Worm (Caenorhabditis elegans) whole organism, L1 larva: ENCODE results near the gene pak-1.

Experiments
- C04F5.9 ChIP-seq: sonication (generic microtip); optimal IDR thresholded peaks from 2 replicates; lab custom pipeline; 2016; ENCODE audit warnings: missing genetic modification characterization, missing compliant biosample characterization
- C16A3.4 ChIP-seq: fragments of 150-350 bp; optimal IDR thresholded peaks from 2 replicates; lab custom pipeline; 2014; ENCODE audit warnings: missing biosample characterization, missing genetic modification characterization
- alr-1 ChIP-seq: fragments of 200-800 bp; sonication (Bioruptor generic); optimal IDR thresholded peaks from 2 replicates; lab custom pipeline; 2018; ENCODE audit warnings: borderline replicate concordance, mild to moderate bottlenecking, missing genetic modification characterization, missing compliant biosample characterization
- aly-2 ChIP-seq: fragments of 150-350 bp; optimal IDR thresholded peaks from 2 replicates; lab custom pipeline; 2014; ENCODE audit warnings: missing biosample characterization, missing genetic modification characterization
- ama-1 ChIP-seq: fragments of 150-350 bp; optimal IDR thresholded peaks from 2 replicates; lab custom pipeline; 2014
- ceh-63 ChIP-seq: fragments of 200-800 bp; sonication (Bioruptor generic); optimal IDR thresholded peaks from 2 replicates; lab custom pipeline; 2018; ENCODE audit warnings: mild to moderate bottlenecking, missing genetic modification characterization, missing compliant biosample characterization
- ceh-82 ChIP-seq, 3 experiments: fragments of 150-350 bp in 1 of 3; sonication (generic microtip) in 2 of 3; optimal IDR thresholded peaks; 2 replicates each; lab custom pipeline; 2014 to 2017; ENCODE audit warnings: missing biosample characterization in 3 of 3, missing genetic modification characterization in 3 of 3
- ceh-88 ChIP-seq: fragments of 200-800 bp; sonication (Bioruptor generic); IDR thresholded peaks from 2 replicates; pipeline ENCODE4 v1.3.6; 2022; ENCODE audit warnings: missing genetic modification characterization, missing compliant biosample characterization
- dpl-1 ChIP-seq, 3 experiments: fragments of 150-350 bp in 2 of 3; sonication (generic microtip) in 1 of 3; optimal IDR thresholded peaks; 2 replicates each; lab custom pipeline; 2014 to 2017; ENCODE audit warnings: missing biosample characterization in 3 of 3, missing genetic modification characterization in 3 of 3, missing genetic modification reagents in 3 of 3
- dsc-1 ChIP-seq: sonication (generic microtip); optimal IDR thresholded peaks from 2 replicates; lab custom pipeline; 2016; ENCODE audit warnings: mild to moderate bottlenecking, missing genetic modification characterization, missing compliant biosample characterization
- efl-3 ChIP-seq: fragments of 200-800 bp; sonication (Bioruptor generic); optimal IDR thresholded peaks from 2 replicates; lab custom pipeline; 2018; ENCODE audit warnings: mild to moderate bottlenecking, missing genetic modification characterization, missing compliant biosample characterization
- egl-27 ChIP-seq, 2 experiments: fragments of 150-350 bp in 1 of 2; sonication (generic microtip); optimal IDR thresholded peaks; 3 replicates each; lab custom pipeline; 2017 to 2018; ENCODE audit warnings: missing biosample characterization in 2 of 2, missing genetic modification characterization in 2 of 2, missing genetic modification reagents in 2 of 2
- elt-2 ChIP-seq: sonication (generic microtip); optimal IDR thresholded peaks from 2 replicates; lab custom pipeline; 2016; ENCODE audit warnings: missing genetic modification characterization, mild to moderate bottlenecking, inconsistent platforms, missing compliant biosample characterization, missing genetic modification reagents
- elt-3 ChIP-seq, 6 experiments: fragments of 150-350 bp in 1 of 6; sonication (generic microtip); optimal IDR thresholded peaks; 2 replicates each; lab custom pipeline; 2017 to 2018; ENCODE audit warnings: missing biosample characterization in 6 of 6, missing genetic modification characterization in 6 of 6, inconsistent platforms in 1 of 6
- ets-5 ChIP-seq: fragments of 200-800 bp; sonication (Bioruptor generic); IDR thresholded peaks from 2 replicates; pipeline ENCODE4 v1.3.6; 2022; ENCODE audit warnings: missing genetic modification characterization, missing compliant biosample characterization
- fkh-10 ChIP-seq: sonication (generic microtip); optimal IDR thresholded peaks from 2 replicates; lab custom pipeline; 2017; ENCODE audit warnings: missing biosample characterization, missing genetic modification reagents, missing genetic modification characterization
- fkh-8 ChIP-seq: sonication (generic microtip); optimal IDR thresholded peaks from 2 replicates; lab custom pipeline; 2016; ENCODE audit warnings: mild to moderate bottlenecking, missing genetic modification characterization, missing compliant biosample characterization
- grh-1 ChIP-seq: fragments of 200-800 bp; sonication (Bioruptor generic); IDR thresholded peaks from 2 replicates; pipeline ENCODE4 v1.3.6; 2022; ENCODE audit warnings: missing genetic modification reagents, missing genetic modification characterization, missing compliant biosample characterization
- hlh-4 ChIP-seq: sonication (generic microtip); optimal IDR thresholded peaks from 2 replicates; lab custom pipeline; 2016; ENCODE audit warnings: mild to moderate bottlenecking, missing genetic modification characterization, missing compliant biosample characterization
- hpl-2 ChIP-seq: fragments of 150-350 bp; optimal IDR thresholded peaks from 2 replicates; lab custom pipeline; 2014; ENCODE audit warnings: missing biosample characterization, missing genetic modification reagents, missing genetic modification characterization
- irx-1 ChIP-seq: sonication (generic microtip); optimal IDR thresholded peaks from 2 replicates; lab custom pipeline; 2016; ENCODE audit warnings: missing genetic modification characterization, missing compliant biosample characterization
- lin-13 ChIP-seq: fragments of 150-350 bp; optimal IDR thresholded peaks from 2 replicates; lab custom pipeline; 2014; ENCODE audit warnings: missing biosample characterization, missing genetic modification reagents, missing genetic modification characterization
- lin-15B ChIP-seq: fragments of 150-350 bp; sonication (generic microtip); optimal IDR thresholded peaks from 3 replicates; lab custom pipeline; 2014; ENCODE audit warnings: missing biosample characterization, missing genetic modification characterization
- lin-35 ChIP-seq, 2 experiments: fragments of 150-350 bp; optimal IDR thresholded peaks; 2 replicates each; lab custom pipeline; 2014; ENCODE audit warnings: missing biosample characterization in 2 of 2, missing genetic modification characterization in 2 of 2, missing genetic modification reagents in 2 of 2
- mab-9 ChIP-seq: fragments of 200-800 bp; sonication (Bioruptor generic); IDR thresholded peaks from 2 replicates; pipeline ENCODE4 v1.3.6; 2022; ENCODE audit warnings: missing genetic modification reagents, missing genetic modification characterization, missing compliant biosample characterization
- mdl-1 ChIP-seq, 2 experiments: fragments of 150-350 bp; optimal IDR thresholded peaks; 2 replicates each; lab custom pipeline; 2014 to 2017; ENCODE audit warnings: missing biosample characterization in 2 of 2, missing genetic modification characterization in 2 of 2, inconsistent platforms in 1 of 2
- mef-2 ChIP-seq: fragments of 150-350 bp; optimal IDR thresholded peaks from 2 replicates; lab custom pipeline; 2014; ENCODE audit warnings: missing biosample characterization, missing genetic modification characterization
- mep-1 ChIP-seq: fragments of 150-350 bp; optimal IDR thresholded peaks from 2 replicates; lab custom pipeline; 2014; ENCODE audit warnings: missing biosample characterization, missing genetic modification characterization
- nhr-11 ChIP-seq: fragments of 150-350 bp; optimal IDR thresholded peaks from 2 replicates; lab custom pipeline; 2014; ENCODE audit warnings: missing biosample characterization, missing genetic modification characterization
- nhr-12 ChIP-seq: sonication (generic microtip); optimal IDR thresholded peaks from 2 replicates; lab custom pipeline; 2017; ENCODE audit warnings: missing biosample characterization, missing genetic modification characterization
- nhr-19 ChIP-seq: fragments of 200-800 bp; sonication (Bioruptor generic); conservative IDR thresholded peaks from 2 replicates; pipeline ENCODE4 v1.3.6; 2022; ENCODE audit warnings: missing genetic modification characterization, missing compliant biosample characterization
- nhr-20 ChIP-seq: sonication (generic microtip); optimal IDR thresholded peaks from 2 replicates; lab custom pipeline; 2016; ENCODE audit warnings: mild to moderate bottlenecking, missing genetic modification characterization, missing compliant biosample characterization
- nhr-237 ChIP-seq: fragments of 150-350 bp; optimal IDR thresholded peaks from 2 replicates; lab custom pipeline; 2014; ENCODE audit warnings: missing biosample characterization, missing genetic modification characterization
- nhr-28 ChIP-seq: fragments of 150-350 bp; optimal IDR thresholded peaks from 2 replicates; lab custom pipeline; 2014; ENCODE audit warnings: missing biosample characterization, missing genetic modification characterization
- nhr-47 ChIP-seq: sonication (generic microtip); optimal IDR thresholded peaks from 2 replicates; lab custom pipeline; 2016; ENCODE audit warnings: mild to moderate bottlenecking, missing genetic modification characterization, moderate library complexity, missing compliant biosample characterization
- nhr-71 ChIP-seq: sonication (generic microtip); optimal IDR thresholded peaks from 2 replicates; lab custom pipeline; 2016; ENCODE audit warnings: mild to moderate bottlenecking, missing genetic modification characterization, moderate library complexity, missing compliant biosample characterization
- nhr-85 ChIP-seq: sonication (generic microtip); peaks from one replicate; lab custom pipeline; 2016; ENCODE audit warnings: missing genetic modification characterization, inconsistent platforms, missing compliant biosample characterization
- pqm-1 ChIP-seq: sonication (generic microtip); optimal IDR thresholded peaks from 3 replicates; lab custom pipeline; 2017; ENCODE audit warnings: missing biosample characterization, missing genetic modification characterization
- skn-1 ChIP-seq: fragments of 150-350 bp; optimal IDR thresholded peaks from 2 replicates; lab custom pipeline; 2014; ENCODE audit warnings: missing biosample characterization, missing genetic modification characterization
- snpc-4 ChIP-seq: fragments of 150-350 bp; optimal IDR thresholded peaks from 2 replicates; lab custom pipeline; 2014; ENCODE audit warnings: missing biosample characterization, missing genetic modification characterization
- snu-23 ChIP-seq: sonication (generic microtip); optimal IDR thresholded peaks from 2 replicates; lab custom pipeline; 2016; ENCODE audit warnings: missing genetic modification characterization, missing compliant biosample characterization
- sox-4 ChIP-seq: sonication (generic microtip); optimal IDR thresholded peaks from 2 replicates; lab custom pipeline; 2016; ENCODE audit warnings: missing genetic modification characterization, missing compliant biosample characterization
- sptf-1 ChIP-seq: fragments of 150-350 bp; optimal IDR thresholded peaks from 2 replicates; lab custom pipeline; 2014; ENCODE audit warnings: missing biosample characterization, missing genetic modification characterization
- sup-37 ChIP-seq: fragments of 200-800 bp; sonication (Bioruptor generic); optimal IDR thresholded peaks from 2 replicates; lab custom pipeline; 2018; ENCODE audit warnings: mild to moderate bottlenecking, missing genetic modification characterization, missing compliant biosample characterization
- swsn-7 ChIP-seq: sonication (generic microtip); optimal IDR thresholded peaks from 2 replicates; lab custom pipeline; 2016; ENCODE audit warnings: missing genetic modification characterization, missing compliant biosample characterization
- tbx-2 ChIP-seq: sonication (generic microtip); optimal IDR thresholded peaks from 2 replicates; lab custom pipeline; 2016; ENCODE audit warnings: missing genetic modification characterization, missing compliant biosample characterization
- tlp-1 ChIP-seq: fragments of 150-350 bp; optimal IDR thresholded peaks from 2 replicates; lab custom pipeline; 2014; ENCODE audit warnings: missing biosample characterization, missing genetic modification characterization
- unc-130 ChIP-seq: fragments of 150-350 bp; optimal IDR thresholded peaks from 2 replicates; lab custom pipeline; 2017; ENCODE audit warnings: missing biosample characterization, missing genetic modification characterization, inconsistent platforms
- unc-30 ChIP-seq: sonication (generic microtip); optimal IDR thresholded peaks from 2 replicates; lab custom pipeline; 2017; ENCODE audit warnings: missing biosample characterization, missing genetic modification characterization
- unc-62 ChIP-seq: fragments of 150-350 bp; optimal IDR thresholded peaks from 2 replicates; lab custom pipeline; 2014; ENCODE audit warnings: missing biosample characterization, missing genetic modification reagents, missing genetic modification characterization
- unc-98 ChIP-seq: fragments of 200-800 bp; sonication (Bioruptor generic); IDR thresholded peaks from 2 replicates; pipeline ENCODE4 v1.3.6; 2022; ENCODE audit warnings: missing genetic modification characterization, missing compliant biosample characterization
- xbp-1 ChIP-seq: sonication (generic microtip); optimal IDR thresholded peaks from 2 replicates; lab custom pipeline; 2016; ENCODE audit warnings: missing genetic modification characterization, missing compliant biosample characterization
- zip-4 ChIP-seq: fragments of 200-800 bp; sonication (Bioruptor generic); optimal IDR thresholded peaks from 2 replicates; lab custom pipeline; 2018; ENCODE audit warnings: mild to moderate bottlenecking, missing genetic modification characterization, moderate library complexity, missing compliant biosample characterization
- ztf-4 ChIP-seq: fragments of 150-350 bp; optimal IDR thresholded peaks from 2 replicates; lab custom pipeline; 2014; ENCODE audit warnings: missing biosample characterization, missing genetic modification characterization

Gene pak-1

ce11 chrX:6091967-6092366 is 43.6 kb upstream of the pak-1 start, which contains the start of gene hsp-3:
TSS of gene hsp-3 (minus strand) at chrX:6092124.
- TF ChIP-seq tbx-2 (tag; lab: Kevin White, UChicago) (peak; percentile 98), egl-27 (tag; optimal IDR thresholded peaks at IDR 0.05; lab: Kevin White, UChicago) (peak; percentile 79 to 88), lin-35 (GFP tag; optimal IDR thresholded peaks at IDR 0.05; lab: Kevin White, UChicago) (peak; percentile 87 to 92), swsn-7 (tag; lab: Kevin White, UChicago) (peak; percentile 99), xbp-1 (peak; percentile 100), irx-1 (tag; lab: Kevin White, UChicago) (peak; percentile 91), nhr-237 (tag; lab: Kevin White, UChicago) (peak; percentile 88), mep-1 (tag; lab: Kevin White, UChicago) (peak; percentile 92), mab-9 (GFP tag; lab: Robert Waterston, UW) (peak; percentile 90), unc-30 (tag; lab: Kevin White, UChicago) (no peak), hpl-2 (GFP tag; lab: Kevin White, UChicago) (peak; percentile 89), alr-1 (tag; lab: Kevin White, UChicago) (no peak), nhr-71 (peak; percentile 99), lin-15B (tag; lab: Kevin White, UChicago) (peak; percentile 91), unc-62 (no peak), efl-3 (peak; percentile 49), zip-4 (GFP tag; lab: Kevin White, UChicago) (peak; percentile 86), sptf-1 (tag; lab: Kevin White, UChicago) (no peak), ama-1 (no peak), snu-23 (GFP tag; lab: Kevin White, UChicago) (peak; percentile 99), snpc-4 (peak; percentile 76), dsc-1 (tag; lab: Kevin White, UChicago) (peak; percentile 88), fkh-10 (peak; percentile 87), nhr-12 (tag; lab: Kevin White, UChicago) (no peak), fkh-8 (tag; lab: Kevin White, UChicago) (peak; percentile 98), skn-1 (tag; lab: Kevin White, UChicago) (peak; percentile 96), sup-37 (GFP tag; lab: Kevin White, UChicago) (peak; percentile 97), nhr-20 (tag; lab: Kevin White, UChicago) (peak; percentile 98), dpl-1 (GFP tag; optimal IDR thresholded peaks at IDR 0.05; lab: Kevin White, UChicago) (peak; percentile 67 to 80 (median 68)), elt-2 (tag; lab: Kevin White, UChicago) (peak; percentile 95), nhr-11 (tag; lab: Kevin White, UChicago) (peak; percentile 84), ceh-82 (tag; optimal IDR thresholded peaks at IDR 0.05; lab: Kevin White, UChicago) (peak; percentile 94 to 97 (median 95)), nhr-28 (no peak), hlh-4 (peak; percentile 11), nhr-47 (tag; lab: Kevin White, UChicago) (peak; percentile 97), aly-2 (tag; lab: Kevin White, UChicago) (no peak), elt-3 (tag; optimal IDR thresholded peaks at IDR 0.05; lab: Kevin White, UChicago) (peak in 5 of 6 experiments; percentile 58 to 96 (median 80)), unc-130 (tag; lab: Kevin White, UChicago) (peak; percentile 33), mef-2 (peak; percentile 76), nhr-19 (peak; percentile 97), ztf-4 (peak; percentile 90), unc-98 (GFP tag; lab: Robert Waterston, UW) (peak; percentile 59; the same call in 1 of the 2 replicates), grh-1 (GFP tag; lab: Robert Waterston, UW) (peak; percentile 99), C16A3.4 (peak; percentile 90), pqm-1 (tag; lab: Kevin White, UChicago) (peak; percentile 2), ceh-88 (GFP tag; lab: Robert Waterston, UW) (peak; percentile 92), ets-5 (GFP tag; lab: Robert Waterston, UW) (no peak), nhr-85 (tag; lab: Kevin White, UChicago) (peak; percentile 99), ceh-63 (GFP tag; lab: Kevin White, UChicago) (no peak), C04F5.9 (tag; lab: Kevin White, UChicago) (peak; percentile 85), sox-4 (tag; lab: Kevin White, UChicago) (peak; percentile 67), mdl-1 (tag; optimal IDR thresholded peaks at IDR 0.05; lab: Kevin White, UChicago) (peak in 1 of 2 experiments; percentile 98), tlp-1 (no peak), lin-13 (peak; percentile 98)
